Worm (Caenorhabditis elegans): ENCODE results near the gene H43E16.1.

H43E16.1 gene

ce11 chrII:6718221-6718620 lies 44.2 kb downstream of the H43E16.1 start, which contains the start of gene tsp-10 (continued):
- no peak for TF ChIP-seq zfp-2 (tag; optimal IDR thresholded peaks at IDR 0.05)
- no peak for TF ChIP-seq mdl-1 (tag; optimal IDR thresholded peaks at IDR 0.05)

- 0 out of 2 replicates have a peak, but pooled peaks have one; percentile 36 for TF ChIP-seq saeg-2 (GFP tag; IDR thresholded peaks at IDR 0.05)
- TF ChIP-seq unc-62 (GFP tag; optimal IDR thresholded peaks at IDR 0.05 in 1 of 2): no peak
- no peak for TF ChIP-seq unc-62 (tag; optimal IDR thresholded peaks at IDR 0.05)
- TF ChIP-seq ZK337.2 (GFP tag; IDR thresholded peaks at IDR 0.05): no peak
- no peak for TF ChIP-seq skn-1 (tag; optimal IDR thresholded peaks at IDR 0.05)
- TF ChIP-seq mes-2 (tag; optimal IDR thresholded peaks at IDR 0.05; ENCODE audit: poor library complexity, severe bottlenecking): peak; percentile 50
- TF ChIP-seq ctbp-1 (GFP tag; IDR thresholded peaks at IDR 0.05): 0 out of 2 replicates have a peak, but pooled peaks have one; percentile 38
- 0 out of 2 replicates have a peak, but pooled peaks have one; percentile 48 for TF ChIP-seq ceh-20 (GFP tag; IDR thresholded peaks at IDR 0.05)
- peak; percentile 27 for TF ChIP-seq mxl-3 (GFP tag; optimal IDR thresholded peaks at IDR 0.05)
- peak; percentile 43 for TF ChIP-seq dmd-6 (GFP tag; IDR thresholded peaks at IDR 0.05)
- TF ChIP-seq mep-1 (tag; optimal IDR thresholded peaks at IDR 0.05): peak; percentile 35
- no peak for TF ChIP-seq zip-2 (tag; optimal IDR thresholded peaks at IDR 0.05)
- TF ChIP-seq hmg-1.1 (GFP tag; IDR thresholded peaks at IDR 0.05): peak; percentile 68
- no peak for TF ChIP-seq ztf-11 (tag; optimal IDR thresholded peaks at IDR 0.05)
- peak; percentile 72; the same call in 1 of the 2 replicates for TF ChIP-seq vab-7 (GFP tag; IDR thresholded peaks at IDR 0.05)
- TF ChIP-seq arid-1 (GFP tag; conservative IDR thresholded peaks at IDR 0.05): peak; percentile 63; the same call in 1 of the 2 replicates
- peak; percentile 21 for TF ChIP-seq spr-1 (tag; optimal IDR thresholded peaks at IDR 0.05)
- peak; percentile 63; the same call in 1 of the 2 replicates for TF ChIP-seq nhr-41 (GFP tag; IDR thresholded peaks at IDR 0.05)
- TF ChIP-seq lsy-2 (tag; optimal IDR thresholded peaks at IDR 0.05): peak in 1 of 2 experiments; percentile 3
- TF ChIP-seq unc-130 (GFP tag; optimal IDR thresholded peaks at IDR 0.05): peak; percentile 26
- TF ChIP-seq nhr-111 (GFP tag; optimal IDR thresholded peaks at IDR 0.05): no peak
- TF ChIP-seq gei-8 (GFP tag; optimal IDR thresholded peaks at IDR 0.05): no peak
- no peak; the same call in 1 of the 2 replicates for TF ChIP-seq lim-7 (GFP tag; IDR thresholded peaks at IDR 0.05)
- no peak for TF ChIP-seq ces-1 (GFP tag; optimal IDR thresholded peaks at IDR 0.05)
- TF ChIP-seq dmd-9 (GFP tag; IDR thresholded peaks at IDR 0.05): peak; percentile 59; the same call in 1 of the 2 replicates
- no peak for TF ChIP-seq zip-11 (GFP tag; IDR thresholded peaks at IDR 0.05)
- TF ChIP-seq zfp-3 (GFP tag; conservative IDR thresholded peaks at IDR 0.05): no peak
- TF ChIP-seq hif-1 (tag; optimal IDR thresholded peaks at IDR 0.05): peak in 1 of 2 experiments; percentile 4
- 0 out of 4 replicates have a peak, but pooled peaks of 1 of the 2 experiments have one; percentile 58 for TF ChIP-seq madf-5 (GFP tag; IDR thresholded peaks at IDR 0.05)
- no peak for TF ChIP-seq nhr-6 (tag; optimal IDR thresholded peaks at IDR 0.05)
- no peak for TF ChIP-seq lin-29 (GFP tag; IDR thresholded peaks at IDR 0.05)
- TF ChIP-seq dmd-8 (GFP tag; IDR thresholded peaks at IDR 0.05): 0 out of 2 replicates have a peak, but pooled peaks have one; percentile 71
- TF ChIP-seq ceh-44 (GFP tag; IDR thresholded peaks at IDR 0.05): 0 out of 2 replicates have a peak, but pooled peaks have one; percentile 23
- peak; percentile 32 for TF ChIP-seq nhr-28 (tag; optimal IDR thresholded peaks at IDR 0.05)
- 0 out of 2 replicates have a peak, but pooled peaks have one; percentile 18 for TF ChIP-seq nhr-42 (GFP tag; IDR thresholded peaks at IDR 0.05)
- peak; percentile 16 for TF ChIP-seq dve-1 (tag; optimal IDR thresholded peaks at IDR 0.05; ENCODE audit: insufficient read depth)
- 0 out of 2 replicates have a peak, but pooled peaks have one; percentile 33 for TF ChIP-seq tra-1 (GFP tag; IDR thresholded peaks at IDR 0.05)
Observed at ce11 chrII:6721581-6721980, 47.5 kb downstream of the H43E16.1 start.
